Worm (Caenorhabditis elegans) whole organism, L1 larva: ENCODE measurements around the gene nos-3.

Experiments used
- C04F5.9 ChIP-seq: sonication (generic microtip); optimal IDR thresholded peaks from 2 replicates; lab custom pipeline; 2016; ENCODE audit warnings: missing genetic modification characterization, missing compliant biosample characterization
- F16B12.6 ChIP-seq: fragments of 150-350 bp; optimal IDR thresholded peaks from 2 replicates; lab custom pipeline; 2014; ENCODE audit warnings: missing biosample characterization, missing genetic modification characterization
- Y116A8C.19 ChIP-seq: sonication (generic microtip); optimal IDR thresholded peaks from 2 replicates; lab custom pipeline; 2016; ENCODE audit warnings: missing compliant biosample characterization, missing genetic modification characterization, borderline replicate concordance
- aha-1 ChIP-seq: fragments of 150-350 bp; optimal IDR thresholded peaks from 2 replicates; lab custom pipeline; 2014; ENCODE audit warnings: missing biosample characterization, missing genetic modification characterization
- blmp-1 ChIP-seq: fragments of 150-350 bp; optimal IDR thresholded peaks from 2 replicates; lab custom pipeline; 2014; ENCODE audit warnings: missing biosample characterization, missing genetic modification characterization
- ceh-63 ChIP-seq: fragments of 200-800 bp; sonication (Bioruptor generic); optimal IDR thresholded peaks from 2 replicates; lab custom pipeline; 2018; ENCODE audit warnings: mild to moderate bottlenecking, missing genetic modification characterization, missing compliant biosample characterization
- ceh-8 ChIP-seq: fragments of 200-800 bp; sonication (Bioruptor generic); optimal IDR thresholded peaks from 2 replicates; lab custom pipeline; 2018; ENCODE audit warnings: mild to moderate bottlenecking, missing genetic modification characterization, moderate library complexity, missing compliant biosample characterization
- dsc-1 ChIP-seq: sonication (generic microtip); optimal IDR thresholded peaks from 2 replicates; lab custom pipeline; 2016; ENCODE audit warnings: mild to moderate bottlenecking, missing genetic modification characterization, missing compliant biosample characterization
- efl-3 ChIP-seq: fragments of 200-800 bp; sonication (Bioruptor generic); optimal IDR thresholded peaks from 2 replicates; lab custom pipeline; 2018; ENCODE audit warnings: mild to moderate bottlenecking, missing genetic modification characterization, missing compliant biosample characterization
- egl-13 ChIP-seq: sonication (generic microtip); optimal IDR thresholded peaks from 2 replicates; lab custom pipeline; 2016; ENCODE audit warnings: missing genotype, missing genetic modification reagents, missing genetic modification characterization, missing compliant biosample characterization
- egl-27 ChIP-seq, 2 experiments: fragments of 150-350 bp in 1 of 2; sonication (generic microtip); optimal IDR thresholded peaks; 3 replicates each; lab custom pipeline; 2017 to 2018; ENCODE audit warnings: missing biosample characterization in 2 of 2, missing genetic modification characterization in 2 of 2, missing genetic modification reagents in 2 of 2
- elt-3 ChIP-seq, 6 experiments: fragments of 150-350 bp in 1 of 6; sonication (generic microtip); optimal IDR thresholded peaks; 2 replicates each; lab custom pipeline; 2017 to 2018; ENCODE audit warnings: missing biosample characterization in 6 of 6, missing genetic modification characterization in 6 of 6, inconsistent platforms in 1 of 6
- ets-5 ChIP-seq: fragments of 200-800 bp; sonication (Bioruptor generic); IDR thresholded peaks from 2 replicates; pipeline ENCODE4 v1.3.6; 2022; ENCODE audit warnings: missing genetic modification characterization, missing compliant biosample characterization
- fkh-10 ChIP-seq: sonication (generic microtip); optimal IDR thresholded peaks from 2 replicates; lab custom pipeline; 2017; ENCODE audit warnings: missing biosample characterization, missing genetic modification reagents, missing genetic modification characterization
- fkh-4 ChIP-seq: sonication (generic microtip); optimal IDR thresholded peaks from 2 replicates; lab custom pipeline; 2016; ENCODE audit warnings: missing compliant biosample characterization, missing genetic modification characterization, borderline replicate concordance
- fos-1 ChIP-seq: fragments of 150-350 bp; optimal IDR thresholded peaks from 2 replicates; lab custom pipeline; 2014; ENCODE audit warnings: missing biosample characterization, missing genetic modification characterization
- grh-1 ChIP-seq: fragments of 200-800 bp; sonication (Bioruptor generic); IDR thresholded peaks from 2 replicates; pipeline ENCODE4 v1.3.6; 2022; ENCODE audit warnings: missing genetic modification reagents, missing genetic modification characterization, missing compliant biosample characterization
- hpl-2 ChIP-seq: fragments of 150-350 bp; optimal IDR thresholded peaks from 2 replicates; lab custom pipeline; 2014; ENCODE audit warnings: missing biosample characterization, missing genetic modification reagents, missing genetic modification characterization
- irx-1 ChIP-seq: sonication (generic microtip); optimal IDR thresholded peaks from 2 replicates; lab custom pipeline; 2016; ENCODE audit warnings: missing genetic modification characterization, missing compliant biosample characterization
- lin-14 ChIP-seq: fragments of 200-800 bp; sonication (Bioruptor generic); optimal IDR thresholded peaks from 2 replicates; lab custom pipeline; 2018; ENCODE audit warnings: mild to moderate bottlenecking, missing genetic modification characterization, moderate library complexity, missing compliant biosample characterization
- lin-15B ChIP-seq: fragments of 150-350 bp; sonication (generic microtip); optimal IDR thresholded peaks from 3 replicates; lab custom pipeline; 2014; ENCODE audit warnings: missing biosample characterization, missing genetic modification characterization
- lin-39 ChIP-seq: fragments of 150-350 bp; optimal IDR thresholded peaks from 2 replicates; lab custom pipeline; 2014; ENCODE audit warnings: missing biosample characterization, missing genetic modification reagents, missing genetic modification characterization
- mdl-1 ChIP-seq, 2 experiments: fragments of 150-350 bp; optimal IDR thresholded peaks; 2 replicates each; lab custom pipeline; 2014 to 2017; ENCODE audit warnings: missing biosample characterization in 2 of 2, missing genetic modification characterization in 2 of 2, inconsistent platforms in 1 of 2
- mep-1 ChIP-seq: fragments of 150-350 bp; optimal IDR thresholded peaks from 2 replicates; lab custom pipeline; 2014; ENCODE audit warnings: missing biosample characterization, missing genetic modification characterization
- nhr-76 ChIP-seq: sonication (generic microtip); optimal IDR thresholded peaks from 2 replicates; lab custom pipeline; 2017; ENCODE audit warnings: missing biosample characterization, missing genetic modification characterization
- nhr-85 ChIP-seq: sonication (generic microtip); peaks from one replicate; lab custom pipeline; 2016; ENCODE audit warnings: missing genetic modification characterization, inconsistent platforms, missing compliant biosample characterization
- nhr-90 ChIP-seq: sonication (generic microtip); optimal IDR thresholded peaks from 2 replicates; lab custom pipeline; 2016; ENCODE audit warnings: mild to moderate bottlenecking, missing genetic modification characterization, missing compliant biosample characterization; ENCODE audit not compliant: poor library complexity
- pag-3 ChIP-seq: sonication (generic microtip); optimal IDR thresholded peaks from 2 replicates; lab custom pipeline; 2017; ENCODE audit warnings: missing genetic modification characterization, mild to moderate bottlenecking, missing compliant biosample characterization, antibody characterized with exemption, borderline replicate concordance; ENCODE audit not compliant: insufficient read depth
- rnt-1 ChIP-seq: sonication (generic microtip); optimal IDR thresholded peaks from 2 replicates; lab custom pipeline; 2016; ENCODE audit warnings: mild to moderate bottlenecking, missing genetic modification characterization, moderate library complexity, missing compliant biosample characterization
- skn-1 ChIP-seq: fragments of 150-350 bp; optimal IDR thresholded peaks from 2 replicates; lab custom pipeline; 2014; ENCODE audit warnings: missing biosample characterization, missing genetic modification characterization
- sox-4 ChIP-seq: sonication (generic microtip); optimal IDR thresholded peaks from 2 replicates; lab custom pipeline; 2016; ENCODE audit warnings: missing genetic modification characterization, missing compliant biosample characterization
- sptf-1 ChIP-seq: fragments of 150-350 bp; optimal IDR thresholded peaks from 2 replicates; lab custom pipeline; 2014; ENCODE audit warnings: missing biosample characterization, missing genetic modification characterization
- swsn-7 ChIP-seq: sonication (generic microtip); optimal IDR thresholded peaks from 2 replicates; lab custom pipeline; 2016; ENCODE audit warnings: missing genetic modification characterization, missing compliant biosample characterization
- tbx-2 ChIP-seq: sonication (generic microtip); optimal IDR thresholded peaks from 2 replicates; lab custom pipeline; 2016; ENCODE audit warnings: missing genetic modification characterization, missing compliant biosample characterization
- tlp-1 ChIP-seq: fragments of 150-350 bp; optimal IDR thresholded peaks from 2 replicates; lab custom pipeline; 2014; ENCODE audit warnings: missing biosample characterization, missing genetic modification characterization
- unc-30 ChIP-seq: sonication (generic microtip); optimal IDR thresholded peaks from 2 replicates; lab custom pipeline; 2017; ENCODE audit warnings: missing biosample characterization, missing genetic modification characterization
- unc-62 ChIP-seq: fragments of 150-350 bp; optimal IDR thresholded peaks from 2 replicates; lab custom pipeline; 2014; ENCODE audit warnings: missing biosample characterization, missing genetic modification reagents, missing genetic modification characterization
- unc-98 ChIP-seq: fragments of 200-800 bp; sonication (Bioruptor generic); IDR thresholded peaks from 2 replicates; pipeline ENCODE4 v1.3.6; 2022; ENCODE audit warnings: missing genetic modification characterization, missing compliant biosample characterization
- zag-1 ChIP-seq: fragments of 150-350 bp; optimal IDR thresholded peaks from 2 replicates; lab custom pipeline; 2014; ENCODE audit warnings: missing biosample characterization, missing genetic modification characterization
- zip-4 ChIP-seq: fragments of 200-800 bp; sonication (Bioruptor generic); optimal IDR thresholded peaks from 2 replicates; lab custom pipeline; 2018; ENCODE audit warnings: mild to moderate bottlenecking, missing genetic modification characterization, moderate library complexity, missing compliant biosample characterization
- ztf-4 ChIP-seq: fragments of 150-350 bp; optimal IDR thresholded peaks from 2 replicates; lab custom pipeline; 2014; ENCODE audit warnings: missing biosample characterization, missing genetic modification characterization

nos-3 gene

DNA sequence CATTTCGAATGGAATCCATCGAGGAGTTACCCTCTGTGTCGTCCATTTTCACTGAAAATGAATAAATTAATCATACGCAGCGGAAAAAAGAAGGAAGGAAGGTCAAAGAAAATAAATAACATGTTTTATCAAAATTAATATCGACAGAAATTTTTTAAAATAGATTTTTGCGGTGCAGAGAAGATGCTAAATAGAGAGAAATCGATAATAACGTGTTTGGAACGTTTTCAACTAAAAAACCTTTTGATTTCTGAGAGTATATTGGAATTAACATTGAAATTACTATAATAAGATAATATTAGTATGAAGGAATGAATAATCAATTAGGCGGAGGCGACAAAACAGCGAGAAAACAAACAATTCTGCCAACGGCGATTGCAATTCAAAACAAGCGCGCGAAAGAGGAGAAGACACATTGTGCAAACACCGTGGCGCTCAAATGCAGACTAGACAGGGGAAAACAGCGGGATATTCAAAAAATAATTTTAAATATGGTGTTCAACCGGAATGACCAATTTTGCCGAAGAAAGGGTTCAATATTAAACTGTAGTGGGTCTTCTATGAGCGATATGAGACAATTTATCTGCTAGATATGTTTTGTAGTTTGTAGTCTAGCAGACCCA is 29.6 kb upstream of the nos-3 start, which contains the start of gene wee-1.3 (continued):
- TF ChIP-seq fkh-10 (GFP tag; lab: Kevin White, UChicago), result no peak
- no peak for TF ChIP-seq sptf-1
- TF ChIP-seq unc-30 (tag; lab: Kevin White, UChicago), result no peak
- TF ChIP-seq hpl-2 (GFP tag; lab: Kevin White, UChicago), result no peak
- TF ChIP-seq egl-13 (tag; lab: Kevin White, UChicago), result peak; percentile 62
- TF ChIP-seq ceh-63 (GFP tag; lab: Kevin White, UChicago), result no peak
- peak; percentile 61 for TF ChIP-seq irx-1 (tag; lab: Kevin White, UChicago)
- TF ChIP-seq zip-4 (GFP tag; lab: Kevin White, UChicago), result peak; percentile 29
- TF ChIP-seq pag-3 (tag; lab: Kevin White, UChicago), result peak; percentile 1
- no peak for TF ChIP-seq unc-98 (GFP tag; lab: Robert Waterston, UW)
- peak; percentile 21 for TF ChIP-seq sox-4 (tag; lab: Kevin White, UChicago)
- peak; percentile 82 for TF ChIP-seq tbx-2 (tag; lab: Kevin White, UChicago)
- peak; percentile 99 for TF ChIP-seq F16B12.6 (tag; lab: Kevin White, UChicago)
- TF ChIP-seq dsc-1, result peak; percentile 71
- peak in 3 of 6 experiments; percentile 49 to 81 (median 66) for TF ChIP-seq elt-3 (tag; optimal IDR thresholded peaks at IDR 0.05; lab: Kevin White, UChicago)
- no peak for TF ChIP-seq zag-1
- TF ChIP-seq lin-14, result peak; percentile 76
- peak; percentile 48 for TF ChIP-seq ceh-8 (GFP tag; lab: Kevin White, UChicago)
- peak; percentile 83 for TF ChIP-seq swsn-7 (tag; lab: Kevin White, UChicago)
- no peak for TF ChIP-seq ets-5 (GFP tag; lab: Robert Waterston, UW)
- no peak for TF ChIP-seq tlp-1 (tag; lab: Kevin White, UChicago)
- TF ChIP-seq nhr-90 (tag; lab: Kevin White, UChicago), result peak; percentile 78
- no peak for TF ChIP-seq egl-27 (tag; optimal IDR thresholded peaks at IDR 0.05; lab: Kevin White, UChicago)
- peak; percentile 90 for TF ChIP-seq mep-1 (tag; lab: Kevin White, UChicago)
- TF ChIP-seq C04F5.9 (tag; lab: Kevin White, UChicago), result peak; percentile 81
- no peak for TF ChIP-seq Y116A8C.19
- no peak for TF ChIP-seq fkh-4
- no peak for TF ChIP-seq efl-3
- TF ChIP-seq lin-39 (tag; lab: Kevin White, UChicago), result peak; percentile 58
- TF ChIP-seq grh-1, result peak; percentile 62
- peak; percentile 77 for TF ChIP-seq blmp-1
- TF ChIP-seq fos-1 (tag; lab: Kevin White, UChicago), result peak; percentile 37

DNA sequence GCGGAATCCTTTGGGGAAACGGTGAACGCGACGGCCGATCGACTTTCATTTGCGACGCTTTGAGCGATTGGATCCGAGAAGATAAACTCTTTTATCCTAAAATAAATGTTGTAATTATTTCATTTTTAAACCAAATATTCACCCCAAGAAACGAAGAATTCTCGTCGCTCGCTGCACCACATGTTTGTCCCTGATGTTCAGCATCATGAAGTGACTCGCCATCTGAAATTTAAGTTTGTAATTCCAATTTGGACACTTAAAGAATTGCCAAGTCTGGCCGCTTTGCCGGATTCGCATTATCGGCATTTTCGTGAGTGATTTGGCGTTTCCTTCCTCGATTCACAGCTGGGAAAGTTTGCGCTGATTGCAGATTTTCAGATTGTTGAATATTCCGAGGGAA is 28.2 kb upstream of the nos-3 start, which contains the start of gene Y53C12A.6:
Gene Y53C12A.6, minus strand, starts transcription at position 101 of the 400 bp plus-strand sequence.
- TF ChIP-seq rnt-1 (tag; lab: Kevin White, UChicago) (no peak), mdl-1 (tag; optimal IDR thresholded peaks at IDR 0.05; lab: Kevin White, UChicago) (no peak), sptf-1 (no peak), tlp-1 (tag; lab: Kevin White, UChicago) (no peak), lin-15B (tag; lab: Kevin White, UChicago) (no peak), lin-14 (no peak), nhr-76 (no peak), grh-1 (no peak), skn-1 (tag; lab: Kevin White, UChicago) (no peak), unc-62 (GFP tag; lab: Kevin White, UChicago) (no peak), aha-1 (tag; lab: Kevin White, UChicago) (no peak), ztf-4 (tag; lab: Kevin White, UChicago) (no peak), zag-1 (no peak), dsc-1 (no peak), nhr-85 (tag; lab: Kevin White, UChicago) (no peak)
